Fruit fly (Drosophila melanogaster) whole organism, adult: ENCODE measurements around the gene Ugt316A1.

Experiments
- CG11617 ChIP-seq: fragments of 200-800 bp; sonication (Bioruptor generic); optimal IDR thresholded peaks from 2 replicates; lab custom pipeline; 2017; ENCODE audit warnings: mild to moderate bottlenecking, missing biosample characterization, missing genetic modification reagents, missing genetic modification characterization
- CG12768 ChIP-seq: fragments of 200-800 bp; sonication (Bioruptor generic); optimal IDR thresholded peaks from 2 replicates; lab custom pipeline; 2017; ENCODE audit warnings: missing biosample characterization, missing genetic modification characterization, mild to moderate bottlenecking, moderate library complexity, missing genetic modification reagents
- CG14711 ChIP-seq: fragments of 200-800 bp; sonication (Bioruptor generic); optimal IDR thresholded peaks from 2 replicates; lab custom pipeline; 2018; ENCODE audit warnings: missing biosample characterization, mild to moderate bottlenecking, missing genetic modification characterization, moderate library complexity
- CG7045 ChIP-seq: fragments of 200-800 bp; sonication (Bioruptor generic); optimal IDR thresholded peaks from 2 replicates; lab custom pipeline; 2017; ENCODE audit warnings: missing biosample characterization, mild to moderate bottlenecking, missing genetic modification characterization
- CG7101 ChIP-seq: fragments of 200-800 bp; sonication (Bioruptor generic); optimal IDR thresholded peaks from 2 replicates; lab custom pipeline; 2018; ENCODE audit warnings: missing biosample characterization, mild to moderate bottlenecking, missing genetic modification characterization, moderate library complexity
- Clk ChIP-seq: fragments of 200-800 bp; sonication (Bioruptor generic); optimal IDR thresholded peaks from 2 replicates; lab custom pipeline; 2017; ENCODE audit warnings: missing biosample characterization, missing genetic modification characterization
- Crg-1 ChIP-seq: fragments of 200-800 bp; sonication (Bioruptor generic); optimal IDR thresholded peaks from 2 replicates; lab custom pipeline; 2016; ENCODE audit warnings: missing biosample characterization, missing genetic modification characterization
- Hr96 ChIP-seq: fragments of 200-800 bp; sonication (Bioruptor generic); optimal IDR thresholded peaks from 2 replicates; lab custom pipeline; 2016; ENCODE audit warnings: missing biosample characterization, missing genetic modification characterization
- Mnt ChIP-seq: fragments of 200-800 bp; sonication (Bioruptor generic); optimal IDR thresholded peaks from 2 replicates; lab custom pipeline; 2016; ENCODE audit warnings: missing biosample characterization, mild to moderate bottlenecking, missing genetic modification characterization
- bab1 ChIP-seq: fragments of 200-800 bp; sonication (Bioruptor generic); optimal IDR thresholded peaks from 3 replicates; lab custom pipeline; 2019; ENCODE audit warnings: missing biosample characterization, mild to moderate bottlenecking, missing genetic modification characterization, moderate library complexity
- cic ChIP-seq: fragments of 200-800 bp; sonication (Bioruptor generic); optimal IDR thresholded peaks from 2 replicates; lab custom pipeline; 2017; ENCODE audit warnings: missing biosample characterization, mild to moderate bottlenecking, missing genetic modification characterization, moderate library complexity
- cnc ChIP-seq, 2 experiments: fragments of >200 bp; optimal IDR thresholded peaks; 2 replicates each; lab custom pipeline; 2017
- ovo ChIP-seq: fragments of 200-800 bp; sonication (Bioruptor generic); optimal IDR thresholded peaks from 2 replicates; lab custom pipeline; 2016; ENCODE audit warnings: missing biosample characterization, missing genetic modification characterization
- tj ChIP-seq: fragments of 200-800 bp; sonication (Bioruptor generic); optimal IDR thresholded peaks from 3 replicates; lab custom pipeline; 2017; ENCODE audit warnings: missing biosample characterization, mild to moderate bottlenecking, missing genetic modification characterization, moderate library complexity

DNA sequence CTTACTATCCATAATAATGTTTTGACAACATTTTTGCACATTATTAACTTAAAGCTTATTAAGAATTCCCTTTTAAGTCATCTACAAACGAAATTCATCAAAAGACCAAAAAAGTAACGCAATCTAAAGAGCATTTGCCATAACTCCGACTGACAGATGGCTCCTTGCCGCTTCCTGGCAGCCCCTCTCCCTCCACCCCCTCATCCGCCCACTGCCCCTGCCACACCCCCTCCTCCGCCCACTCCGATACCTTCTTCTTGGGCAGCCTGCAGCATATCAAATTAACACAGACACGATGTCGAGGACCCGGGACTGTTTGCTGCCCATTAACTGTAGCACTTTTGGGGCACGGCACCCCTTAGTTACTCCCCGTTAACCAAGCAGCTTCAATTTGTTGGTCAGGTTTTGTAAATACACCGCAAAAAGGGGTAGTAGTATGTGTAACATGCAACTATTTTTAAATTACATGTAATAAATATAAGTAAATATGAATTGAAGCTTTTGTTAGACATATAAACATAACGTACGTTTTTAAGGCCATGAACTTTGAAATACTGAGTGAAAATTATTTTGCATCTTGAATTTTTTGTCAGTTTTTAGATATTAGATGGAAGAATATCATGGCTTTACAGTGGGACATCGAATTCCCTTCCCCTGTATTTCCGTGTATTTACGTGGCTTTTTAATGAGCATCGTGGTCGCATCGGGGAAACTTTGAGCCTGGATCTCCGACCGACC lies 27.3 kb downstream of the Ugt316A1 start:
- TF ChIP-seq Hr96 (GFP tag; lab: Kevin White, UChicago) (no peak), Crg-1 (no peak), bab1 (GFP tag; lab: Kevin White, UChicago) (no peak), CG12768 (GFP tag; lab: Kevin White, UChicago) (no peak), Mnt (GFP tag; lab: Kevin White, UChicago) (no peak), Clk (no peak), CG7045 (no peak), cnc (optimal IDR thresholded peaks at IDR 0.05; lab: Kevin White, UChicago) (no peak), CG11617 (no peak), cic (no peak), CG7101 (tag; lab: Kevin White, UChicago) (no peak), ovo (no peak), tj (GFP tag; lab: Kevin White, UChicago) (no peak), CG14711 (tag; lab: Kevin White, UChicago) (no peak)
